Worm (Caenorhabditis elegans): ENCODE results near the gene Y9C9A.5.

- TF ChIP-seq ref-1 (GFP tag; conservative IDR thresholded peaks at IDR 0.05), result no peak
- no peak for TF ChIP-seq ztf-23 (GFP tag; IDR thresholded peaks at IDR 0.05)
- TF ChIP-seq med-1 (GFP tag; optimal IDR thresholded peaks at IDR 0.05; ENCODE audit: insufficient read depth), result no peak
- TF ChIP-seq flt-1 (GFP tag; IDR thresholded peaks at IDR 0.05), result no peak
- TF ChIP-seq ztf-29 (GFP tag; IDR thresholded peaks at IDR 0.05), result no peak
- TF ChIP-seq cog-1 (tag; optimal IDR thresholded peaks at IDR 0.05), result no peak
Measured at ce11 chrIV:4982477-4982876, 40.7 kb downstream of the Y9C9A.5 start, which contains the start of gene E03H12.4.
